Worm (Caenorhabditis elegans) whole organism, L2 larva: ENCODE data around the gene F36G9.7.

Experiments used
- C34F6.9 ChIP-seq: fragments of 150-350 bp; optimal IDR thresholded peaks from 2 replicates; lab custom pipeline; 2014; ENCODE audit warnings: missing biosample characterization, missing genetic modification characterization
- F13H6.1 ChIP-seq: sonication (generic microtip); optimal IDR thresholded peaks from 2 replicates; lab custom pipeline; 2016; ENCODE audit warnings: missing genetic modification characterization, missing compliant biosample characterization
- R02D3.7 ChIP-seq: fragments of 150-350 bp; optimal IDR thresholded peaks from 2 replicates; lab custom pipeline; 2014; ENCODE audit warnings: missing biosample characterization, missing genetic modification characterization
- Y55F3AM.14 ChIP-seq: fragments of 200-800 bp; sonication (Bioruptor generic); optimal IDR thresholded peaks from 2 replicates; lab custom pipeline; 2018; ENCODE audit warnings: mild to moderate bottlenecking, missing genetic modification characterization, missing compliant biosample characterization
- alr-1 ChIP-seq: fragments of 150-350 bp; optimal IDR thresholded peaks from 2 replicates; lab custom pipeline; 2014; ENCODE audit warnings: missing biosample characterization, missing genetic modification characterization
- aly-2 ChIP-seq: fragments of 150-350 bp; optimal IDR thresholded peaks from 2 replicates; lab custom pipeline; 2014; ENCODE audit warnings: missing biosample characterization, missing genetic modification characterization
- ama-1 ChIP-seq: fragments of 150-350 bp; optimal IDR thresholded peaks from 2 replicates; lab custom pipeline; 2018; ENCODE audit warnings: inconsistent platforms
- ceh-82 ChIP-seq: fragments of 150-350 bp; optimal IDR thresholded peaks from 2 replicates; lab custom pipeline; 2014; ENCODE audit warnings: missing biosample characterization, missing genetic modification characterization
- elt-3 ChIP-seq: sonication (generic microtip); optimal IDR thresholded peaks from 2 replicates; lab custom pipeline; 2017; ENCODE audit warnings: missing biosample characterization, missing genetic modification characterization
- fos-1 ChIP-seq: fragments of 150-350 bp; optimal IDR thresholded peaks from 2 replicates; lab custom pipeline; 2014; ENCODE audit warnings: missing biosample characterization, missing genetic modification characterization
- lin-11 ChIP-seq: fragments of 150-350 bp; sonication (generic microtip); optimal IDR thresholded peaks from 2 replicates; lab custom pipeline; 2014; ENCODE audit warnings: missing biosample characterization, missing genetic modification characterization, inconsistent platforms, mixed read lengths
- lin-39 ChIP-seq: fragments of 150-350 bp; optimal IDR thresholded peaks from 2 replicates; lab custom pipeline; 2014; ENCODE audit warnings: missing biosample characterization, missing genetic modification reagents, missing genetic modification characterization
- lsy-2 ChIP-seq, 2 experiments: fragments of 150-350 bp in 1 of 2; sonication (generic microtip) in 1 of 2; optimal IDR thresholded peaks; 2 replicates each; lab custom pipeline; 2014 to 2017; ENCODE audit warnings: missing biosample characterization in 2 of 2, missing genetic modification characterization in 2 of 2
- mab-5 ChIP-seq: fragments of 150-350 bp; optimal IDR thresholded peaks from 2 replicates; lab custom pipeline; 2014; ENCODE audit warnings: missing biosample characterization, missing genetic modification characterization
- mbf-1 ChIP-seq: sonication (generic microtip); optimal IDR thresholded peaks from 2 replicates; lab custom pipeline; 2017; ENCODE audit warnings: missing biosample characterization, missing genetic modification characterization
- nhr-10 ChIP-seq: sonication (generic microtip); optimal IDR thresholded peaks from 2 replicates; lab custom pipeline; 2017; ENCODE audit warnings: missing biosample characterization, missing genetic modification characterization
- nhr-11 ChIP-seq: fragments of 150-350 bp; optimal IDR thresholded peaks from 2 replicates; lab custom pipeline; 2014; ENCODE audit warnings: missing biosample characterization, missing genetic modification characterization
- nhr-12 ChIP-seq: fragments of 150-350 bp; optimal IDR thresholded peaks from 2 replicates; lab custom pipeline; 2014; ENCODE audit warnings: missing biosample characterization, missing genetic modification characterization
- nhr-129 ChIP-seq: fragments of 150-350 bp; optimal IDR thresholded peaks from 2 replicates; lab custom pipeline; 2014; ENCODE audit warnings: missing biosample characterization, missing genetic modification characterization
- nhr-21 ChIP-seq: fragments of 150-350 bp; optimal IDR thresholded peaks from 2 replicates; lab custom pipeline; 2014; ENCODE audit warnings: missing biosample characterization, missing genetic modification characterization
- nhr-23 ChIP-seq: fragments of 150-350 bp; optimal IDR thresholded peaks from 2 replicates; lab custom pipeline; 2014; ENCODE audit warnings: missing biosample characterization, missing genetic modification reagents, missing genetic modification characterization
- nhr-237 ChIP-seq: fragments of 150-350 bp; optimal IDR thresholded peaks from 2 replicates; lab custom pipeline; 2014; ENCODE audit warnings: missing biosample characterization, missing genetic modification characterization
- nhr-25 ChIP-seq: fragments of 150-350 bp; sonication (generic microtip); optimal IDR thresholded peaks from 3 replicates; lab custom pipeline; 2014; ENCODE audit warnings: missing biosample characterization, missing genetic modification characterization
- nhr-6 ChIP-seq: fragments of 150-350 bp; optimal IDR thresholded peaks from 2 replicates; lab custom pipeline; 2014; ENCODE audit warnings: missing biosample characterization, missing genetic modification characterization
- nhr-77 ChIP-seq: fragments of 150-350 bp; optimal IDR thresholded peaks from 2 replicates; lab custom pipeline; 2014; ENCODE audit warnings: missing biosample characterization, missing genetic modification characterization
- peb-1 ChIP-seq: fragments of 150-350 bp; optimal IDR thresholded peaks from 2 replicates; lab custom pipeline; 2014; ENCODE audit warnings: missing biosample characterization, missing genetic modification characterization
- sem-4 ChIP-seq: fragments of 150-350 bp; optimal IDR thresholded peaks from 2 replicates; lab custom pipeline; 2014; ENCODE audit warnings: missing biosample characterization, missing genetic modification reagents, missing genetic modification characterization
- sma-3 ChIP-seq: sonication (generic microtip); optimal IDR thresholded peaks from 2 replicates; lab custom pipeline; 2016; ENCODE audit warnings: missing genetic modification reagents, missing genetic modification characterization, missing compliant biosample characterization
- sma-9 ChIP-seq, 2 experiments: fragments of 150-350 bp in 1 of 2; sonication (generic microtip) in 1 of 2; optimal IDR thresholded peaks; 2 replicates each; lab custom pipeline; 2014 to 2016; ENCODE audit warnings: missing genetic modification characterization in 2 of 2, mild to moderate bottlenecking in 1 of 2, missing biosample characterization in 1 of 2, missing compliant biosample characterization in 1 of 2, missing genetic modification reagents in 1 of 2, moderate library complexity in 1 of 2
- snpc-4 ChIP-seq: fragments of 150-350 bp; optimal IDR thresholded peaks from 2 replicates; lab custom pipeline; 2014; ENCODE audit warnings: missing biosample characterization, missing genetic modification characterization
- unc-55 ChIP-seq: fragments of 150-350 bp; sonication (generic microtip); optimal IDR thresholded peaks from 3 replicates; lab custom pipeline; 2014; ENCODE audit warnings: missing biosample characterization, missing genetic modification reagents, missing genetic modification characterization
- zag-1 ChIP-seq: fragments of 150-350 bp; optimal IDR thresholded peaks from 2 replicates; lab custom pipeline; 2014; ENCODE audit warnings: missing biosample characterization, missing genetic modification characterization
- ztf-11 ChIP-seq: sonication (generic microtip); optimal IDR thresholded peaks from 2 replicates; lab custom pipeline; 2017; ENCODE audit warnings: missing biosample characterization, missing genetic modification characterization
- ztf-4 ChIP-seq: fragments of 150-350 bp; optimal IDR thresholded peaks from 2 replicates; lab custom pipeline; 2014; ENCODE audit warnings: missing biosample characterization, missing genetic modification characterization

F36G9.7 gene

ce11 chrV:15974836-15975235 lies 5.3 kb upstream of the F36G9.7 start, which contains the start of gene sru-22:
Gene sru-22 (minus strand): TSS chrV:15974936.
- no peak for TF ChIP-seq elt-3 (tag; lab: Kevin White, UChicago)
- no peak for TF ChIP-seq sma-9 (GFP tag; optimal IDR thresholded peaks at IDR 0.05; lab: Kevin White, UChicago)
- no peak for TF ChIP-seq sma-9 (tag; optimal IDR thresholded peaks at IDR 0.05; lab: Kevin White, UChicago)
- no peak for TF ChIP-seq F13H6.1 (tag; lab: Kevin White, UChicago)
- no peak for TF ChIP-seq nhr-11
- no peak for TF ChIP-seq sem-4 (tag; lab: Kevin White, UChicago)
- TF ChIP-seq zag-1: no peak
- no peak for TF ChIP-seq nhr-25 (tag; lab: Kevin White, UChicago)
- no peak for TF ChIP-seq nhr-12 (tag; lab: Kevin White, UChicago)
- TF ChIP-seq mbf-1 (tag; lab: Kevin White, UChicago): no peak
- no peak for TF ChIP-seq nhr-10 (tag; lab: Kevin White, UChicago)
- TF ChIP-seq ama-1 (lab: Kevin White, UChicago): no peak
- no peak for TF ChIP-seq ztf-4
- no peak for TF ChIP-seq alr-1 (tag; lab: Kevin White, UChicago)
- TF ChIP-seq lin-11 (tag; lab: Kevin White, UChicago): no peak
- TF ChIP-seq nhr-237 (tag; lab: Kevin White, UChicago): no peak
- TF ChIP-seq sma-3 (GFP tag; lab: Kevin White, UChicago): no peak
- no peak for TF ChIP-seq peb-1 (tag; lab: Kevin White, UChicago)

- no peak for TF ChIP-seq mab-5 (tag; lab: Kevin White, UChicago)
- TF ChIP-seq nhr-6 (tag; lab: Kevin White, UChicago): no peak
- no peak for TF ChIP-seq mbf-1 (tag; lab: Kevin White, UChicago)
- no peak for TF ChIP-seq ceh-82 (tag; lab: Kevin White, UChicago)
- TF ChIP-seq C34F6.9: no peak
- TF ChIP-seq ztf-4: no peak
- TF ChIP-seq F13H6.1 (tag; lab: Kevin White, UChicago): no peak
- TF ChIP-seq nhr-25 (tag; lab: Kevin White, UChicago): no peak
- no peak for TF ChIP-seq nhr-21 (tag; lab: Kevin White, UChicago)
Observed at ce11 chrV:15972484-15972883, 2.9 kb upstream of the F36G9.7 start, which contains the start of gene sru-23. Gene sru-23 (minus strand): TSS chrV:15972584.

ce11 chrV:15970820-15971219 lies 1.3 kb upstream of the F36G9.7 start:
- TF ChIP-seq nhr-23 (tag; lab: Kevin White, UChicago) (no peak), mab-5 (tag; lab: Kevin White, UChicago) (no peak), sma-3 (GFP tag; lab: Kevin White, UChicago) (no peak), ama-1 (lab: Kevin White, UChicago) (no peak), lsy-2 (tag; optimal IDR thresholded peaks at IDR 0.05; lab: Kevin White, UChicago) (no peak), nhr-25 (tag; lab: Kevin White, UChicago) (no peak), nhr-129 (tag; lab: Kevin White, UChicago) (no peak), fos-1 (tag; lab: Kevin White, UChicago) (no peak), nhr-6 (tag; lab: Kevin White, UChicago) (no peak), aly-2 (no peak), Y55F3AM.14 (no peak)
- TF ChIP-seq, all 48 proteins: peak for 0

- no peak for TF ChIP-seq R02D3.7
- TF ChIP-seq nhr-12 (tag; lab: Kevin White, UChicago): no peak
- TF ChIP-seq unc-55 (GFP tag; lab: Kevin White, UChicago): no peak
- TF ChIP-seq nhr-10 (tag; lab: Kevin White, UChicago): no peak
- TF ChIP-seq snpc-4 (tag; lab: Kevin White, UChicago): no peak
- no peak for TF ChIP-seq ceh-82 (tag; lab: Kevin White, UChicago)
- TF ChIP-seq nhr-237 (tag; lab: Kevin White, UChicago): no peak
- TF ChIP-seq F13H6.1 (tag; lab: Kevin White, UChicago): no peak
- no peak for TF ChIP-seq lin-11 (tag; lab: Kevin White, UChicago)
- no peak for TF ChIP-seq lsy-2 (tag; optimal IDR thresholded peaks at IDR 0.05; lab: Kevin White, UChicago)
- TF ChIP-seq nhr-6 (tag; lab: Kevin White, UChicago): no peak
- TF ChIP-seq nhr-77 (tag; lab: Kevin White, UChicago): no peak
- no peak for TF ChIP-seq ztf-11
- TF ChIP-seq nhr-25 (tag; lab: Kevin White, UChicago): no peak
- no peak for TF ChIP-seq lin-39 (tag; lab: Kevin White, UChicago)
Observed at ce11 chrV:15967542-15967941, 2.0 kb downstream of the F36G9.7 start, which contains the start of gene sri-1. Gene sri-1 (minus strand): TSS chrV:15967642.
